Worm (Caenorhabditis elegans) whole organism, L2 larva: ENCODE results near the gene suf-1.

Experiments
- C34F6.9 ChIP-seq: fragments of 150-350 bp; optimal IDR thresholded peaks from 2 replicates; lab custom pipeline; 2014; ENCODE audit warnings: missing biosample characterization, missing genetic modification characterization
- F13H6.1 ChIP-seq: sonication (generic microtip); optimal IDR thresholded peaks from 2 replicates; lab custom pipeline; 2016; ENCODE audit warnings: missing genetic modification characterization, missing compliant biosample characterization
- R02D3.7 ChIP-seq: fragments of 150-350 bp; optimal IDR thresholded peaks from 2 replicates; lab custom pipeline; 2014; ENCODE audit warnings: missing biosample characterization, missing genetic modification characterization
- Y55F3AM.14 ChIP-seq: fragments of 200-800 bp; sonication (Bioruptor generic); optimal IDR thresholded peaks from 2 replicates; lab custom pipeline; 2018; ENCODE audit warnings: mild to moderate bottlenecking, missing genetic modification characterization, missing compliant biosample characterization
- ZK546.5 ChIP-seq: sonication (generic microtip); optimal IDR thresholded peaks from 2 replicates; lab custom pipeline; 2017; ENCODE audit warnings: missing biosample characterization, missing genetic modification characterization
- alr-1 ChIP-seq: fragments of 150-350 bp; optimal IDR thresholded peaks from 2 replicates; lab custom pipeline; 2014; ENCODE audit warnings: missing biosample characterization, missing genetic modification characterization
- ama-1 ChIP-seq: fragments of 150-350 bp; optimal IDR thresholded peaks from 2 replicates; lab custom pipeline; 2018; ENCODE audit warnings: inconsistent platforms
- blmp-1 ChIP-seq: sonication (generic microtip); optimal IDR thresholded peaks from 2 replicates; lab custom pipeline; 2017; ENCODE audit warnings: missing genetic modification characterization, mild to moderate bottlenecking, missing compliant biosample characterization, antibody characterized with exemption, moderate library complexity; ENCODE audit not compliant: insufficient read depth
- ceh-16 ChIP-seq: fragments of 150-350 bp; optimal IDR thresholded peaks from 2 replicates; lab custom pipeline; 2014; ENCODE audit warnings: missing biosample characterization, missing genetic modification characterization
- ceh-82 ChIP-seq: fragments of 150-350 bp; optimal IDR thresholded peaks from 2 replicates; lab custom pipeline; 2014; ENCODE audit warnings: missing biosample characterization, missing genetic modification characterization
- crh-2 ChIP-seq: sonication (generic microtip); optimal IDR thresholded peaks from 2 replicates; lab custom pipeline; 2017; ENCODE audit warnings: missing biosample characterization, missing genetic modification characterization
- dmd-4 ChIP-seq: sonication (generic microtip); optimal IDR thresholded peaks from 2 replicates; lab custom pipeline; 2017; ENCODE audit warnings: missing biosample characterization, missing genetic modification characterization
- egl-27 ChIP-seq: sonication (generic microtip); optimal IDR thresholded peaks from 3 replicates; lab custom pipeline; 2017; ENCODE audit warnings: missing biosample characterization, missing genetic modification reagents, missing genetic modification characterization
- elt-1 ChIP-seq: fragments of 150-350 bp; optimal IDR thresholded peaks from 2 replicates; lab custom pipeline; 2014; ENCODE audit warnings: missing biosample characterization, missing genetic modification characterization
- elt-3 ChIP-seq: sonication (generic microtip); optimal IDR thresholded peaks from 2 replicates; lab custom pipeline; 2017; ENCODE audit warnings: missing biosample characterization, missing genetic modification characterization
- fos-1 ChIP-seq: fragments of 150-350 bp; optimal IDR thresholded peaks from 2 replicates; lab custom pipeline; 2014; ENCODE audit warnings: missing biosample characterization, missing genetic modification characterization
- gmeb-1 ChIP-seq: fragments of 150-350 bp; optimal IDR thresholded peaks from 2 replicates; lab custom pipeline; 2014; ENCODE audit warnings: missing biosample characterization, missing genetic modification characterization
- lin-11 ChIP-seq: fragments of 150-350 bp; sonication (generic microtip); optimal IDR thresholded peaks from 2 replicates; lab custom pipeline; 2014; ENCODE audit warnings: missing biosample characterization, missing genetic modification characterization, inconsistent platforms, mixed read lengths
- lin-13 ChIP-seq: fragments of 150-350 bp; optimal IDR thresholded peaks from 2 replicates; lab custom pipeline; 2014; ENCODE audit warnings: missing biosample characterization, missing genetic modification reagents, missing genetic modification characterization
- lin-39 ChIP-seq: fragments of 150-350 bp; optimal IDR thresholded peaks from 2 replicates; lab custom pipeline; 2014; ENCODE audit warnings: missing biosample characterization, missing genetic modification reagents, missing genetic modification characterization
- lsy-2 ChIP-seq, 2 experiments: fragments of 150-350 bp in 1 of 2; sonication (generic microtip) in 1 of 2; optimal IDR thresholded peaks; 2 replicates each; lab custom pipeline; 2014 to 2017; ENCODE audit warnings: missing biosample characterization in 2 of 2, missing genetic modification characterization in 2 of 2
- mab-5 ChIP-seq: fragments of 150-350 bp; optimal IDR thresholded peaks from 2 replicates; lab custom pipeline; 2014; ENCODE audit warnings: missing biosample characterization, missing genetic modification characterization
- mbf-1 ChIP-seq: sonication (generic microtip); optimal IDR thresholded peaks from 2 replicates; lab custom pipeline; 2017; ENCODE audit warnings: missing biosample characterization, missing genetic modification characterization
- mdl-1 ChIP-seq, 2 experiments: fragments of 150-350 bp in 1 of 2; sonication (generic microtip) in 1 of 2; optimal IDR thresholded peaks; 2 replicates each; lab custom pipeline; 2017; ENCODE audit warnings: missing biosample characterization in 2 of 2, missing genetic modification characterization in 2 of 2
- nhr-11 ChIP-seq: fragments of 150-350 bp; optimal IDR thresholded peaks from 2 replicates; lab custom pipeline; 2014; ENCODE audit warnings: missing biosample characterization, missing genetic modification characterization
- nhr-12 ChIP-seq: fragments of 150-350 bp; optimal IDR thresholded peaks from 2 replicates; lab custom pipeline; 2014; ENCODE audit warnings: missing biosample characterization, missing genetic modification characterization
- nhr-129 ChIP-seq: fragments of 150-350 bp; optimal IDR thresholded peaks from 2 replicates; lab custom pipeline; 2014; ENCODE audit warnings: missing biosample characterization, missing genetic modification characterization
- nhr-21 ChIP-seq: fragments of 150-350 bp; optimal IDR thresholded peaks from 2 replicates; lab custom pipeline; 2014; ENCODE audit warnings: missing biosample characterization, missing genetic modification characterization
- nhr-23 ChIP-seq: fragments of 150-350 bp; optimal IDR thresholded peaks from 2 replicates; lab custom pipeline; 2014; ENCODE audit warnings: missing biosample characterization, missing genetic modification reagents, missing genetic modification characterization
- nhr-237 ChIP-seq: fragments of 150-350 bp; optimal IDR thresholded peaks from 2 replicates; lab custom pipeline; 2014; ENCODE audit warnings: missing biosample characterization, missing genetic modification characterization
- nhr-25 ChIP-seq: fragments of 150-350 bp; sonication (generic microtip); optimal IDR thresholded peaks from 3 replicates; lab custom pipeline; 2014; ENCODE audit warnings: missing biosample characterization, missing genetic modification characterization
- nhr-6 ChIP-seq: fragments of 150-350 bp; optimal IDR thresholded peaks from 2 replicates; lab custom pipeline; 2014; ENCODE audit warnings: missing biosample characterization, missing genetic modification characterization
- nhr-77 ChIP-seq: fragments of 150-350 bp; optimal IDR thresholded peaks from 2 replicates; lab custom pipeline; 2014; ENCODE audit warnings: missing biosample characterization, missing genetic modification characterization
- peb-1 ChIP-seq: fragments of 150-350 bp; optimal IDR thresholded peaks from 2 replicates; lab custom pipeline; 2014; ENCODE audit warnings: missing biosample characterization, missing genetic modification characterization
- sem-4 ChIP-seq: fragments of 150-350 bp; optimal IDR thresholded peaks from 2 replicates; lab custom pipeline; 2014; ENCODE audit warnings: missing biosample characterization, missing genetic modification reagents, missing genetic modification characterization
- skn-1 ChIP-seq: sonication (generic microtip); optimal IDR thresholded peaks from 2 replicates; lab custom pipeline; 2017; ENCODE audit warnings: missing biosample characterization, missing genetic modification characterization
- sma-3 ChIP-seq: sonication (generic microtip); optimal IDR thresholded peaks from 2 replicates; lab custom pipeline; 2016; ENCODE audit warnings: missing genetic modification reagents, missing genetic modification characterization, missing compliant biosample characterization
- sma-9 ChIP-seq, 2 experiments: fragments of 150-350 bp in 1 of 2; sonication (generic microtip) in 1 of 2; optimal IDR thresholded peaks; 2 replicates each; lab custom pipeline; 2014 to 2016; ENCODE audit warnings: missing genetic modification characterization in 2 of 2, mild to moderate bottlenecking in 1 of 2, missing biosample characterization in 1 of 2, missing compliant biosample characterization in 1 of 2, missing genetic modification reagents in 1 of 2, moderate library complexity in 1 of 2
- snpc-4 ChIP-seq: fragments of 150-350 bp; optimal IDR thresholded peaks from 2 replicates; lab custom pipeline; 2014; ENCODE audit warnings: missing biosample characterization, missing genetic modification characterization
- unc-39 ChIP-seq: fragments of 150-350 bp; optimal IDR thresholded peaks from 2 replicates; lab custom pipeline; 2014; ENCODE audit warnings: missing biosample characterization, missing genetic modification characterization
- unc-55 ChIP-seq: fragments of 150-350 bp; sonication (generic microtip); optimal IDR thresholded peaks from 3 replicates; lab custom pipeline; 2014; ENCODE audit warnings: missing biosample characterization, missing genetic modification reagents, missing genetic modification characterization
- unc-62 ChIP-seq: fragments of 150-350 bp; optimal IDR thresholded peaks from 2 replicates; lab custom pipeline; 2014; ENCODE audit warnings: missing biosample characterization, missing genetic modification reagents, missing genetic modification characterization
- zag-1 ChIP-seq: fragments of 150-350 bp; optimal IDR thresholded peaks from 2 replicates; lab custom pipeline; 2014; ENCODE audit warnings: missing biosample characterization, missing genetic modification characterization
- ztf-1 ChIP-seq: fragments of 200-800 bp; sonication (Bioruptor generic); conservative IDR thresholded peaks from 2 replicates; pipeline ENCODE4 v1.3.6; 2022; ENCODE audit warnings: missing genetic modification characterization, missing compliant biosample characterization
- ztf-11 ChIP-seq: sonication (generic microtip); optimal IDR thresholded peaks from 2 replicates; lab custom pipeline; 2017; ENCODE audit warnings: missing biosample characterization, missing genetic modification characterization
- ztf-4 ChIP-seq: fragments of 150-350 bp; optimal IDR thresholded peaks from 2 replicates; lab custom pipeline; 2014; ENCODE audit warnings: missing biosample characterization, missing genetic modification characterization

suf-1 gene

DNA sequence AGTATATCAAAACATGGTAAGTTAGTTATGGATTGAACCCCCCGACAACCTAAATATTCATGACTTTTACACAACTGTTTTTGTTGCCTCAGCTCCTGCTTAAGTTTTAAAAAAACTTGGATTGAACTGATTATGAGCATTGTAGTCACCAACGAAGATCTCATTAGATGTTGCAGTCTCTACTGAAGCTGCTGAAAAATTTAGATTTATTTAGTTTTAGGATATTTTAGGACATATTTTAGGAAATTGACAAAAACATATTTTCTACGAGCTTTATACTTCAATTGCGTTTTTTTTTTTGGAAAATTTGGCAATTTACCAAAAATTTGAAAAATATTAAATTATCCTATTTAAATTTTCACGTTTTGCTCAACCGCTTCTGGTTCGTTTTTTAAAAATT, 41.6 kb upstream of the suf-1 start, which contains the start of gene F54C9.14:
Gene F54C9.14 (plus strand): TSS at position 301 of the 400 bp plus-strand sequence.
- TF ChIP-seq gmeb-1 (tag; lab: Kevin White, UChicago) (no peak), nhr-12 (tag; lab: Kevin White, UChicago) (no peak), snpc-4 (tag; lab: Kevin White, UChicago) (no peak), lin-13 (GFP tag; lab: Kevin White, UChicago) (no peak), lin-11 (no peak), zag-1 (tag; lab: Kevin White, UChicago) (no peak), ztf-1 (GFP tag; lab: Robert Waterston, UW) (no peak), nhr-21 (tag; lab: Kevin White, UChicago) (no peak), nhr-25 (tag; lab: Kevin White, UChicago) (no peak), elt-1 (tag; lab: Kevin White, UChicago) (no peak), mbf-1 (no peak), nhr-237 (tag; lab: Kevin White, UChicago) (no peak), sma-9 (GFP tag; optimal IDR thresholded peaks at IDR 0.05; lab: Kevin White, UChicago) (no peak), sma-9 (tag; optimal IDR thresholded peaks at IDR 0.05; lab: Kevin White, UChicago) (no peak), sma-3 (no peak), Y55F3AM.14 (no peak), peb-1 (no peak), ZK546.5 (no peak), unc-39 (tag; lab: Kevin White, UChicago) (no peak), skn-1 (tag; lab: Kevin White, UChicago) (no peak), mdl-1 (tag; optimal IDR thresholded peaks at IDR 0.05; lab: Kevin White, UChicago) (no peak)

DNA sequence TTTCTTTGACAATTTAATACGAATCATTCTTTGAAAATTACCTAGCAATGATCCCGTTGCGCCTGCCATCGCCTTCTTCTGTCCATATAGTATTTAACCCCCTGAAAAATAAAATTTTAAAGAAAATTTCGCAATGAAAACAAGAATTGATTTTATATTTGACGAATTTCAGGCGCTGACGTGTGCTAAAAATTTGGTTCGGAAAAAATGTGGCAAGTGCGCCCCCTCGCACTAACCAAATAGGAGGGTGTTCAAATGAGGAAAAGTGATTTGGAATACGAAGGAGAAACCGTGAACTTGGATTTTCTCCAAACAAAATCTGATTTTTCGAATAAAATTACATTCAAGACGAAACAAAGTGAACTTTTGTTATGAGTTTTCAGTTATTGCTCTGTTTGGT, 37.6 kb upstream of the suf-1 start, which contains the start of gene stc-1:
Gene stc-1 (minus strand): TSS at position 101 of the 400 bp plus-strand sequence.
- TF ChIP-seq ZK546.5 (no peak), crh-2 (tag; lab: Kevin White, UChicago) (peak; percentile 43), sma-3 (peak; percentile 13), lsy-2 (tag; optimal IDR thresholded peaks at IDR 0.05; lab: Kevin White, UChicago) (peak in 1 of 2 experiments; percentile 58), snpc-4 (tag; lab: Kevin White, UChicago) (no peak), gmeb-1 (tag; lab: Kevin White, UChicago) (peak; percentile 84), C34F6.9 (tag; lab: Kevin White, UChicago) (peak; percentile 36), nhr-129 (peak; percentile 23), unc-55 (GFP tag; lab: Kevin White, UChicago) (peak; percentile 41), ztf-11 (tag; lab: Kevin White, UChicago) (no peak)

DNA sequence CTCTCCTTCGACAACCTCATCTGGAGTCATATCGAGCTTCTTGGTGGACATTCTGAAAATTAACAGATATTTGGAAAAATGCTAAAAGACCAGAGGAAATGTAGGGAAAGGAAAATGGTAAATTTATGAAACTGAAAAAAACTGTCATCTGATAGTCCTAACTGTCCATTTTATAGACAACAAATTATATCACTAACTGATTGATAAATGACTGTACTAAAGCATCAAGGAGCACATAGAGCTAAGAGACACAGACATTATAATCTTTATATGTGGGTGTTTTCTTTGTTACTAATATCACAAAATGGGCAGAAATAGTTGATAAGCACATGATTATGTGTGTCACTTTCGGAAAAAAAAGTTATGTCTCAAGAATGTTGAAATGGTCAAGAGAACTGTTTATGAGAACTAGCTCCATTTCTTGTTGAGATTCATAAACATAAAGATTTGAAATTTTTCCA, 36.8 kb upstream of the suf-1 start, which contains the start of gene F54C9.3:
Gene F54C9.3 (minus strand): TSS at position 51 of the 461 bp plus-strand sequence.
- TF ChIP-seq Y55F3AM.14: no peak
- no peak for TF ChIP-seq nhr-6 (tag; lab: Kevin White, UChicago)
- no peak for TF ChIP-seq unc-39 (tag; lab: Kevin White, UChicago)
- TF ChIP-seq fos-1 (tag; lab: Kevin White, UChicago): peak; percentile 98
- TF ChIP-seq ztf-4 (tag; lab: Kevin White, UChicago): no peak
- no peak for TF ChIP-seq zag-1 (tag; lab: Kevin White, UChicago)
- TF ChIP-seq nhr-237 (tag; lab: Kevin White, UChicago): no peak
- TF ChIP-seq alr-1 (tag; lab: Kevin White, UChicago): no peak
- TF ChIP-seq mbf-1: no peak
- no peak for TF ChIP-seq nhr-23
- TF ChIP-seq ceh-16 (tag; lab: Kevin White, UChicago): no peak
- TF ChIP-seq R02D3.7 (tag; lab: Kevin White, UChicago): no peak
- no peak for TF ChIP-seq lin-39 (tag; lab: Kevin White, UChicago)
- TF ChIP-seq elt-3 (tag; lab: Kevin White, UChicago): no peak
- no peak for TF ChIP-seq nhr-12 (tag; lab: Kevin White, UChicago)
- no peak for TF ChIP-seq egl-27 (tag; lab: Kevin White, UChicago)
- TF ChIP-seq ZK546.5: no peak
- TF ChIP-seq unc-62: no peak
- no peak for TF ChIP-seq sem-4 (tag; lab: Kevin White, UChicago)
- no peak for TF ChIP-seq blmp-1 (tag; lab: Kevin White, UChicago)
- no peak for TF ChIP-seq unc-55 (GFP tag; lab: Kevin White, UChicago)
- TF ChIP-seq lsy-2 (tag; optimal IDR thresholded peaks at IDR 0.05; lab: Kevin White, UChicago): peak in 1 of 2 experiments; percentile 11
- no peak for TF ChIP-seq peb-1
- TF ChIP-seq C34F6.9 (tag; lab: Kevin White, UChicago): no peak
- TF ChIP-seq dmd-4 (tag; lab: Kevin White, UChicago): no peak
- TF ChIP-seq lin-11: no peak
- no peak for TF ChIP-seq ztf-1 (GFP tag; lab: Robert Waterston, UW)
- no peak for TF ChIP-seq nhr-129
- TF ChIP-seq F13H6.1 (tag; lab: Kevin White, UChicago): peak; percentile 46
- no peak for TF ChIP-seq ama-1 (lab: Kevin White, UChicago)
- TF ChIP-seq sma-3: no peak
- peak; percentile 13 for TF ChIP-seq sma-9 (GFP tag; optimal IDR thresholded peaks at IDR 0.05; lab: Kevin White, UChicago)
- TF ChIP-seq sma-9 (tag; optimal IDR thresholded peaks at IDR 0.05; lab: Kevin White, UChicago): no peak
- no peak for TF ChIP-seq ceh-82 (tag; lab: Kevin White, UChicago)
- no peak for TF ChIP-seq nhr-21 (tag; lab: Kevin White, UChicago)
- TF ChIP-seq nhr-11 (tag; lab: Kevin White, UChicago): no peak
- peak; percentile 54 for TF ChIP-seq crh-2 (tag; lab: Kevin White, UChicago)
- peak; percentile 41 for TF ChIP-seq gmeb-1 (tag; lab: Kevin White, UChicago)
- no peak for TF ChIP-seq mdl-1 (tag; optimal IDR thresholded peaks at IDR 0.05; lab: Kevin White, UChicago)
- TF ChIP-seq nhr-77: no peak
- no peak for TF ChIP-seq mab-5 (tag; lab: Kevin White, UChicago)
